Worm (Caenorhabditis elegans) whole organism, L3 larva: Measurements from ENCODE around the gene eat-4.

Experiments used
- aly-2 ChIP-seq: fragments of 150-350 bp; optimal IDR thresholded peaks from 2 replicates; lab custom pipeline; 2014; ENCODE audit warnings: missing biosample characterization, missing genetic modification characterization
- ama-1 ChIP-seq: fragments of 150-350 bp; optimal IDR thresholded peaks from 2 replicates; lab custom pipeline; 2018
- fkh-10 ChIP-seq: sonication (generic microtip); optimal IDR thresholded peaks from 2 replicates; lab custom pipeline; 2017; ENCODE audit warnings: missing biosample characterization, missing genetic modification reagents, missing genetic modification characterization
- nhr-237 ChIP-seq: fragments of 150-350 bp; optimal IDR thresholded peaks from 2 replicates; lab custom pipeline; 2014; ENCODE audit warnings: missing biosample characterization, missing genetic modification characterization
- nhr-25 ChIP-seq: sonication (generic microtip); optimal IDR thresholded peaks from 2 replicates; lab custom pipeline; 2017; ENCODE audit warnings: missing biosample characterization, missing genetic modification characterization
- nhr-76 ChIP-seq: fragments of 150-350 bp; sonication (generic microtip); optimal IDR thresholded peaks from 5 replicates; lab custom pipeline; 2014; ENCODE audit warnings: missing biosample characterization, missing genetic modification characterization
- nhr-77 ChIP-seq: fragments of 150-350 bp; optimal IDR thresholded peaks from 2 replicates; lab custom pipeline; 2014; ENCODE audit warnings: missing biosample characterization, missing genetic modification characterization
- pha-4 ChIP-seq: fragments of 150-350 bp; optimal IDR thresholded peaks from 2 replicates; lab custom pipeline; 2014; ENCODE audit warnings: missing biosample characterization, missing genetic modification reagents, missing genetic modification characterization
- ztf-4 ChIP-seq: fragments of 150-350 bp; optimal IDR thresholded peaks from 2 replicates; lab custom pipeline; 2014; ENCODE audit warnings: missing biosample characterization, missing genetic modification characterization

DNA sequence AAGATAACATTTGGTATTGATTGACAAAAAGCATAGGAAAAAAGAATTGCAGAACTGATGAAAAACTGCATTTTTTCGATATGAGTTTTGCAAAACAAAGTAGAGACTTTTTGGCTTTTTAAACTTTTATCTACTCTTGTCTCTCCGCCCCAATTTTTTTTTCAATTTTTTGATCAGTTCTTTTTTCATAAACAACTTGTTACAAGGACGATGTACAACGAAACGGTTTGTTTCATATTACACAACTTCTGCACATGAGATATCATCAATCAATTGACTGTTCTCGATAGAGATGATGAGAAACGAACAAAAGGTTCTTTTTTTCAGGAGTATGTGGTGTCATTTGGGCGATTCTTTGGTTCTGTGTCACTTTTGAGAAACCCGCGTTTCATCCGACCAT is 1.9 kb downstream of the eat-4 start, which contains the start of gene ZK512.7:
- no peak for TF ChIP-seq fkh-10 (GFP tag; lab: Kevin White, UChicago)
- no peak for TF ChIP-seq nhr-237 (tag; lab: Kevin White, UChicago)
- TF ChIP-seq pha-4: no peak
- TF ChIP-seq nhr-25 (tag; lab: Kevin White, UChicago): no peak
- TF ChIP-seq nhr-77: no peak
- TF ChIP-seq nhr-76 (tag; lab: Kevin White, UChicago): no peak
- TF ChIP-seq ztf-4: no peak
- no peak for TF ChIP-seq aly-2 (tag; lab: Kevin White, UChicago)
- no peak for TF ChIP-seq ama-1 (lab: Kevin White, UChicago)
